Worm (Caenorhabditis elegans): ENCODE measurements around the gene fubl-1.

ce11 chrV:10203435-10204009, 35.1 kb downstream of the fubl-1 start, which contains the start of gene chpf-1:
- TF ChIP-seq ekl-4 (GFP tag; IDR thresholded peaks at IDR 0.05) (no peak), K11D2.4 (GFP tag; IDR thresholded peaks at IDR 0.05) (no peak), B0035.1 (tag; optimal IDR thresholded peaks at IDR 0.05) (no peak), ama-1 (optimal IDR thresholded peaks at IDR 0.05) (no peak), ama-1 (GFP tag; optimal IDR thresholded peaks at IDR 0.05) (no peak), unc-62 (GFP tag; optimal IDR thresholded peaks at IDR 0.05) (no peak), akir-1 (GFP tag; optimal IDR thresholded peaks at IDR 0.05) (no peak), Y56A3A.18 (GFP tag; IDR thresholded peaks at IDR 0.05) (no peak), lin-54 (GFP tag; optimal IDR thresholded peaks at IDR 0.05) (no peak), ZK185.1 (tag; optimal IDR thresholded peaks at IDR 0.05; ENCODE audit: poor library complexity, severe bottlenecking) (no peak)
